Worm (Caenorhabditis elegans): ENCODE data around the gene mgrn-1.

DNA sequence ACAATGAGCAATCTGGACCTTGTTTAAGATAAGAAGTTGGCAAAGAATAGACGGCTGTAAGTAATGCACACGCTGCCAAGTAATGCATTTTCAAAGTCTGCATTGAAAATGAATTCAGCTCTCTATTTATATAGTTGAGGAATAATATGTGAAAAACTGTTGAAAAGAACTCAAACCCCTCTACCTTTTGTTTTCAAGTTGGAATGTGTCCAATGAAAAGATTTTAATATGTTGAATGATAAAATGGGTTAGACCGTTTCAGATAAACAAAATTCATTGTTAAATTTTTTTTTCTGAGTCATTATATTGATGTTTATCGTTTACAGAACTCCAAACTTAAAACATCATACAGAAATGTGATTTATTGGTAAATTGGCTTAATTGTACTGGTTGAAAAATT is 48.0 kb downstream of the mgrn-1 start, which contains the start of gene E02H4.8:
- TF ChIP-seq Y79H2A.3 (GFP tag; conservative IDR thresholded peaks at IDR 0.05) (no peak), B0261.1 (tag; optimal IDR thresholded peaks at IDR 0.05) (no peak), somi-1 (GFP tag; optimal IDR thresholded peaks at IDR 0.05) (no peak), rpc-1 (optimal IDR thresholded peaks at IDR 0.05) (no peak), rpc-1 (tag; optimal IDR thresholded peaks at IDR 0.05) (no peak), hlh-12 (tag; optimal IDR thresholded peaks at IDR 0.05) (no peak), snpc-4 (GFP tag; optimal IDR thresholded peaks at IDR 0.05) (no peak), snpc-4 (tag; optimal IDR thresholded peaks at IDR 0.05) (no peak), ama-1 (optimal IDR thresholded peaks at IDR 0.05) (no peak), ama-1 (GFP tag; optimal IDR thresholded peaks at IDR 0.05) (no peak), T26A5.8 (tag; optimal IDR thresholded peaks at IDR 0.05) (no peak), him-1 (tag; optimal IDR thresholded peaks at IDR 0.05) (no peak), snpc-1.3 (tag; optimal IDR thresholded peaks at IDR 0.05; ENCODE audit: insufficient read depth) (no peak), dpff-1 (tag; optimal IDR thresholded peaks at IDR 0.05) (no peak), akir-1 (GFP tag; optimal IDR thresholded peaks at IDR 0.05) (no peak), tlf-1 (GFP tag; optimal IDR thresholded peaks at IDR 0.05) (no peak), ztf-25 (GFP tag; IDR thresholded peaks at IDR 0.05) (no peak)

Measured in whole organism, young adult.